Worm (Caenorhabditis elegans) whole organism, late embryonic: Measurements from ENCODE around the gene Y49F6C.6.

Experiments
- K09A11.1 ChIP-seq: sonication (generic microtip); optimal IDR thresholded peaks from 2 replicates; lab custom pipeline; 2017; ENCODE audit warnings: antibody characterized with exemption, mild to moderate bottlenecking, missing genetic modification characterization, missing compliant biosample characterization; ENCODE audit not compliant: insufficient read depth
- T23F11.4 ChIP-seq: fragments of 200-800 bp; sonication (Bioruptor generic); optimal IDR thresholded peaks from 2 replicates; lab custom pipeline; 2018; ENCODE audit warnings: mild to moderate bottlenecking, missing genetic modification characterization, missing compliant biosample characterization
- Y22D7AL.16 ChIP-seq: sonication (generic microtip); optimal IDR thresholded peaks from 2 replicates; lab custom pipeline; 2016; ENCODE audit warnings: missing genetic modification characterization, missing compliant biosample characterization
- ahr-1 ChIP-seq: sonication (generic microtip); optimal IDR thresholded peaks from 2 replicates; lab custom pipeline; 2016; ENCODE audit warnings: missing genetic modification characterization, missing compliant biosample characterization
- ceh-14 ChIP-seq: sonication (generic microtip); optimal IDR thresholded peaks from 2 replicates; lab custom pipeline; 2016; ENCODE audit warnings: missing genotype, missing genetic modification characterization, missing compliant biosample characterization
- ceh-2 ChIP-seq: sonication (generic microtip); optimal IDR thresholded peaks from 2 replicates; lab custom pipeline; 2016; ENCODE audit warnings: missing genotype, missing genetic modification characterization, missing compliant biosample characterization
- ceh-22 ChIP-seq: sonication (generic microtip); optimal IDR thresholded peaks from 2 replicates; lab custom pipeline; 2017; ENCODE audit warnings: missing biosample characterization, missing genetic modification characterization
- ceh-24 ChIP-seq: sonication (generic microtip); optimal IDR thresholded peaks from 2 replicates; lab custom pipeline; 2016; ENCODE audit warnings: mild to moderate bottlenecking, missing genetic modification characterization, missing compliant biosample characterization
- ceh-31 ChIP-seq: sonication (generic microtip); optimal IDR thresholded peaks from 2 replicates; lab custom pipeline; 2016; ENCODE audit warnings: missing genetic modification characterization, missing compliant biosample characterization
- che-1 ChIP-seq: sonication (generic microtip); optimal IDR thresholded peaks from 2 replicates; lab custom pipeline; 2016; ENCODE audit warnings: mild to moderate bottlenecking, missing genetic modification characterization, missing compliant biosample characterization
- dmd-4 ChIP-seq: sonication (generic microtip); optimal IDR thresholded peaks from 2 replicates; lab custom pipeline; 2016; ENCODE audit warnings: borderline replicate concordance, missing genetic modification characterization, missing compliant biosample characterization
- elt-4 ChIP-seq: sonication (generic microtip); optimal IDR thresholded peaks from 2 replicates; lab custom pipeline; 2016; ENCODE audit warnings: missing genetic modification characterization, missing compliant biosample characterization
- ets-4 ChIP-seq: sonication (generic microtip); optimal IDR thresholded peaks from 2 replicates; lab custom pipeline; 2016; ENCODE audit warnings: missing genetic modification characterization, missing compliant biosample characterization
- fax-1 ChIP-seq: sonication (generic microtip); optimal IDR thresholded peaks from 2 replicates; lab custom pipeline; 2016; ENCODE audit warnings: missing genotype, missing genetic modification characterization, missing compliant biosample characterization
- gmeb-2 ChIP-seq: sonication (generic microtip); optimal IDR thresholded peaks from 2 replicates; lab custom pipeline; 2016; ENCODE audit warnings: missing genetic modification characterization, inconsistent platforms, missing compliant biosample characterization
- hlh-13 ChIP-seq: fragments of 200-800 bp; sonication (Bioruptor generic); optimal IDR thresholded peaks from 2 replicates; lab custom pipeline; 2018; ENCODE audit warnings: mild to moderate bottlenecking, missing genetic modification characterization, missing compliant biosample characterization
- hlh-15 ChIP-seq: sonication (generic microtip); optimal IDR thresholded peaks from 2 replicates; lab custom pipeline; 2016; ENCODE audit warnings: missing genetic modification characterization, missing compliant biosample characterization
- hlh-6 ChIP-seq: sonication (generic microtip); optimal IDR thresholded peaks from 2 replicates; lab custom pipeline; 2016; ENCODE audit warnings: missing genotype, missing genetic modification characterization, missing compliant biosample characterization
- lim-6 ChIP-seq: sonication (generic microtip); optimal IDR thresholded peaks from 2 replicates; lab custom pipeline; 2016; ENCODE audit warnings: missing genetic modification characterization, missing compliant biosample characterization
- mec-3 ChIP-seq: sonication (generic microtip); optimal IDR thresholded peaks from 2 replicates; lab custom pipeline; 2016; ENCODE audit warnings: borderline replicate concordance, missing genetic modification characterization, missing compliant biosample characterization
- nhr-11 ChIP-seq: fragments of 150-350 bp; optimal IDR thresholded peaks from 2 replicates; lab custom pipeline; 2014; ENCODE audit warnings: missing biosample characterization, missing genetic modification characterization
- pag-3 ChIP-seq: sonication (generic microtip); optimal IDR thresholded peaks from 2 replicates; lab custom pipeline; 2016; ENCODE audit warnings: missing compliant biosample characterization, missing genetic modification characterization, borderline replicate concordance
- pat-9 ChIP-seq: fragments of 200-800 bp; sonication (Bioruptor generic); optimal IDR thresholded peaks from 2 replicates; lab custom pipeline; 2018; ENCODE audit warnings: mild to moderate bottlenecking, missing genetic modification characterization, moderate library complexity, missing compliant biosample characterization
- pax-1 ChIP-seq: fragments of 150-350 bp; optimal IDR thresholded peaks from 2 replicates; lab custom pipeline; 2014; ENCODE audit warnings: missing biosample characterization, missing genetic modification characterization
- pha-2 ChIP-seq: sonication (generic microtip); optimal IDR thresholded peaks from 2 replicates; lab custom pipeline; 2017; ENCODE audit warnings: mild to moderate bottlenecking, missing genetic modification characterization, missing compliant biosample characterization
- pha-4 ChIP-seq: fragments of 150-350 bp; optimal IDR thresholded peaks from 2 replicates; lab custom pipeline; 2018; ENCODE audit warnings: missing biosample characterization, missing genetic modification reagents, missing genetic modification characterization
- pros-1 ChIP-seq: fragments of 150-350 bp; optimal IDR thresholded peaks from 2 replicates; lab custom pipeline; 2014; ENCODE audit warnings: missing biosample characterization, missing genetic modification reagents, missing genetic modification characterization
- rnt-1 ChIP-seq: sonication (generic microtip); optimal IDR thresholded peaks from 2 replicates; lab custom pipeline; 2016; ENCODE audit warnings: missing genetic modification characterization, missing compliant biosample characterization
- sdc-2 ChIP-seq: sonication (generic microtip); optimal IDR thresholded peaks from 2 replicates; lab custom pipeline; 2016; ENCODE audit warnings: missing genotype, missing genetic modification characterization, missing compliant biosample characterization
- sox-2 ChIP-seq: fragments of 200-800 bp; sonication (Bioruptor generic); IDR thresholded peaks from 2 replicates; pipeline ENCODE4 v1.3.6; 2022; ENCODE audit warnings: missing genetic modification reagents, missing genetic modification characterization, missing compliant biosample characterization
- sox-4 ChIP-seq: sonication (generic microtip); optimal IDR thresholded peaks from 2 replicates; lab custom pipeline; 2017; ENCODE audit warnings: mild to moderate bottlenecking, missing genetic modification characterization, inconsistent platforms, missing compliant biosample characterization
- tbx-7 ChIP-seq: sonication (generic microtip); optimal IDR thresholded peaks from 2 replicates; lab custom pipeline; 2016; ENCODE audit warnings: missing genotype, missing genetic modification characterization, missing compliant biosample characterization
- unc-3 ChIP-seq, 2 experiments: fragments of 200-800 bp in 1 of 2; sonication (Bioruptor generic) in 1 of 2; sonication (generic microtip) in 1 of 2; conservative IDR thresholded peaks in 1 of 2; optimal IDR thresholded peaks in 1 of 2; 2 replicates each; pipeline versions ENCODE4 v1.3.6 to Lab custom; 2016 to 2022; ENCODE audit warnings: missing compliant biosample characterization in 2 of 2, missing genetic modification characterization in 2 of 2, missing genetic modification reagents in 1 of 2
- unc-55 ChIP-seq: sonication (generic microtip); optimal IDR thresholded peaks from 2 replicates; lab custom pipeline; 2017; ENCODE audit warnings: missing biosample characterization, missing genetic modification reagents, missing genetic modification characterization
- zip-5 ChIP-seq: sonication (generic microtip); optimal IDR thresholded peaks from 2 replicates; lab custom pipeline; 2016; ENCODE audit warnings: missing genetic modification characterization, missing compliant biosample characterization
- ztf-16 ChIP-seq: sonication (generic microtip); optimal IDR thresholded peaks from 2 replicates; lab custom pipeline; 2017; ENCODE audit warnings: missing genetic modification characterization, missing compliant biosample characterization

Gene Y49F6C.6

ce11 chrII:3385736-3386135 lies 18.7 kb upstream of the Y49F6C.6 start, which contains the start of gene T06D4.2:
TSS of gene T06D4.2 (minus strand) at chrII:3385905.
- TF ChIP-seq pros-1 (tag; lab: Kevin White, UChicago) (no peak), ahr-1 (no peak), hlh-15 (tag; lab: Kevin White, UChicago) (no peak), zip-5 (tag; lab: Kevin White, UChicago) (no peak), ceh-22 (tag; lab: Kevin White, UChicago) (no peak), tbx-7 (tag; lab: Kevin White, UChicago) (no peak), pat-9 (tag; lab: Kevin White, UChicago) (no peak), hlh-13 (GFP tag; lab: Kevin White, UChicago) (no peak), ceh-2 (no peak), rnt-1 (no peak), pag-3 (tag; lab: Kevin White, UChicago) (no peak), hlh-6 (no peak), gmeb-2 (no peak), elt-4 (tag; lab: Kevin White, UChicago) (no peak), lim-6 (no peak), K09A11.1 (tag; lab: Kevin White, UChicago) (no peak), sdc-2 (tag; lab: Kevin White, UChicago) (no peak)

ce11 chrII:3383116-3383515 lies 16.1 kb upstream of the Y49F6C.6 start:
- TF ChIP-seq pha-2 (tag; lab: Kevin White, UChicago) = no peak
- TF ChIP-seq dmd-4 (tag; lab: Kevin White, UChicago) = no peak
- TF ChIP-seq, all 69 proteins: peak for 0

- no peak for TF ChIP-seq pros-1 (tag; lab: Kevin White, UChicago)
- TF ChIP-seq mec-3 = no peak
- no peak for TF ChIP-seq unc-3 (GFP tag; conservative IDR thresholded peaks at IDR 0.05; lab: Robert Waterston, UW)
- TF ChIP-seq unc-3 (tag; optimal IDR thresholded peaks at IDR 0.05; lab: Kevin White, UChicago) = no peak
- TF ChIP-seq sox-4 (tag; lab: Kevin White, UChicago) = no peak
- TF ChIP-seq sox-2 (GFP tag; lab: Robert Waterston, UW) = no peak
- no peak for TF ChIP-seq che-1
- TF ChIP-seq ceh-31 (tag; lab: Kevin White, UChicago) = no peak
- no peak for TF ChIP-seq hlh-13 (GFP tag; lab: Kevin White, UChicago)
- no peak for TF ChIP-seq T23F11.4 (GFP tag; lab: Kevin White, UChicago)
- no peak for TF ChIP-seq pax-1 (tag; lab: Kevin White, UChicago)
- TF ChIP-seq ceh-24 (tag; lab: Kevin White, UChicago) = no peak
Measured at ce11 chrII:3381510-3381909, 14.5 kb upstream of the Y49F6C.6 start, which contains the start of gene T06D4.1. TSS of gene T06D4.1 (plus strand) at chrII:3381830.

ce11 chrII:3378275-3378674 lies 11.3 kb upstream of the Y49F6C.6 start, which contains the start of gene Y49F6C.2:
TSS of gene Y49F6C.2 (plus strand) at chrII:3378575.
- TF ChIP-seq ceh-14 (no peak), ceh-2 (no peak), Y22D7AL.16 (tag; lab: Kevin White, UChicago) (no peak), hlh-15 (tag; lab: Kevin White, UChicago) (no peak), tbx-7 (tag; lab: Kevin White, UChicago) (no peak), nhr-11 (no peak), ets-4 (tag; lab: Kevin White, UChicago) (no peak), mec-3 (no peak), fax-1 (tag; lab: Kevin White, UChicago) (no peak), hlh-13 (GFP tag; lab: Kevin White, UChicago) (no peak), ztf-16 (tag; lab: Kevin White, UChicago) (no peak), zip-5 (tag; lab: Kevin White, UChicago) (no peak), unc-55 (GFP tag; lab: Kevin White, UChicago) (no peak), pat-9 (tag; lab: Kevin White, UChicago) (no peak), pha-4 (tag; lab: Kevin White, UChicago) (no peak), gmeb-2 (no peak), unc-3 (GFP tag; conservative IDR thresholded peaks at IDR 0.05; lab: Robert Waterston, UW) (no peak), unc-3 (tag; optimal IDR thresholded peaks at IDR 0.05; lab: Kevin White, UChicago) (no peak), ceh-31 (tag; lab: Kevin White, UChicago) (no peak), rnt-1 (no peak)
